Worm (Caenorhabditis elegans) whole organism, L3 larva: ENCODE measurements around the gene elpc-3.

ENCODE experiments used
- aly-2 ChIP-seq: fragments of 150-350 bp; optimal IDR thresholded peaks from 2 replicates; lab custom pipeline; 2014; ENCODE audit warnings: missing biosample characterization, missing genetic modification characterization
- egl-27 ChIP-seq: sonication (generic microtip); optimal IDR thresholded peaks from 4 replicates; lab custom pipeline; 2017; ENCODE audit warnings: missing biosample characterization, missing genetic modification reagents, missing genetic modification characterization
- lin-15B ChIP-seq: fragments of 150-350 bp; optimal IDR thresholded peaks from 2 replicates; lab custom pipeline; 2014; ENCODE audit warnings: missing biosample characterization, missing genetic modification characterization
- lin-39 ChIP-seq: fragments of 150-350 bp; optimal IDR thresholded peaks from 2 replicates; lab custom pipeline; 2018; ENCODE audit warnings: missing biosample characterization, missing genetic modification reagents, missing genetic modification characterization
- nfya-1 ChIP-seq: sonication (generic microtip); optimal IDR thresholded peaks from 2 replicates; lab custom pipeline; 2017; ENCODE audit warnings: missing genetic modification characterization, mild to moderate bottlenecking, missing compliant biosample characterization, antibody characterized with exemption, moderate library complexity; ENCODE audit not compliant: insufficient read depth
- nhr-28 ChIP-seq: fragments of 150-350 bp; optimal IDR thresholded peaks from 2 replicates; lab custom pipeline; 2014; ENCODE audit warnings: missing biosample characterization, missing genetic modification characterization
- nhr-76 ChIP-seq: fragments of 150-350 bp; sonication (generic microtip); optimal IDR thresholded peaks from 5 replicates; lab custom pipeline; 2014; ENCODE audit warnings: missing biosample characterization, missing genetic modification characterization
- pha-4 ChIP-seq: fragments of 150-350 bp; optimal IDR thresholded peaks from 2 replicates; lab custom pipeline; 2014; ENCODE audit warnings: missing biosample characterization, missing genetic modification reagents, missing genetic modification characterization
- unc-62 ChIP-seq: fragments of 150-350 bp; sonication (generic microtip); optimal IDR thresholded peaks from 4 replicates; lab custom pipeline; 2014; ENCODE audit warnings: missing biosample characterization, missing genetic modification reagents, missing genetic modification characterization
- ztf-11 ChIP-seq: fragments of 150-350 bp; optimal IDR thresholded peaks from 2 replicates; lab custom pipeline; 2014; ENCODE audit warnings: missing biosample characterization, missing genetic modification characterization

ce11 chrV:12208678-12209077, 27.5 kb upstream of the elpc-3 start:
- no peak for TF ChIP-seq aly-2
- TF ChIP-seq pha-4 (tag; lab: Kevin White, UChicago): no peak
- TF ChIP-seq nfya-1 (tag; lab: Kevin White, UChicago): no peak
- TF ChIP-seq nhr-28 (tag; lab: Kevin White, UChicago): no peak
- TF ChIP-seq egl-27 (tag; lab: Kevin White, UChicago): no peak
- no peak for TF ChIP-seq lin-39 (tag; lab: Kevin White, UChicago)
- TF ChIP-seq ztf-11 (tag; lab: Kevin White, UChicago): no peak
- no peak for TF ChIP-seq nhr-76
- no peak for TF ChIP-seq lin-15B (tag; lab: Kevin White, UChicago)
- no peak for TF ChIP-seq unc-62
